Worm (Caenorhabditis elegans) whole organism, L3 larva: ENCODE results near the gene ucp-4.

Experiments
- ceh-82 ChIP-seq: fragments of 150-350 bp; optimal IDR thresholded peaks from 2 replicates; lab custom pipeline; 2014; ENCODE audit warnings: missing biosample characterization, missing genetic modification characterization
- ceh-9 ChIP-seq: sonication (generic microtip); optimal IDR thresholded peaks from 2 replicates; lab custom pipeline; 2018; ENCODE audit warnings: missing biosample characterization, missing genetic modification characterization
- egl-5 ChIP-seq: fragments of 150-350 bp; optimal IDR thresholded peaks from 2 replicates; lab custom pipeline; 2017; ENCODE audit warnings: missing biosample characterization, missing genetic modification reagents, missing genetic modification characterization, inconsistent platforms
- hmg-11 ChIP-seq: sonication (generic microtip); optimal IDR thresholded peaks from 2 replicates; lab custom pipeline; 2016; ENCODE audit warnings: missing genetic modification characterization, missing compliant biosample characterization
- lin-39 ChIP-seq: fragments of 150-350 bp; optimal IDR thresholded peaks from 2 replicates; lab custom pipeline; 2018; ENCODE audit warnings: missing biosample characterization, missing genetic modification reagents, missing genetic modification characterization
- mml-1 ChIP-seq: fragments of 150-350 bp; sonication (generic microtip); optimal IDR thresholded peaks from 3 replicates; lab custom pipeline; 2014; ENCODE audit warnings: missing biosample characterization, missing genetic modification characterization
- nhr-12 ChIP-seq: fragments of 150-350 bp; optimal IDR thresholded peaks from 2 replicates; lab custom pipeline; 2014; ENCODE audit warnings: missing biosample characterization, missing genetic modification characterization
- nhr-28 ChIP-seq: fragments of 150-350 bp; optimal IDR thresholded peaks from 2 replicates; lab custom pipeline; 2014; ENCODE audit warnings: missing biosample characterization, missing genetic modification characterization
- nhr-77 ChIP-seq: fragments of 150-350 bp; optimal IDR thresholded peaks from 2 replicates; lab custom pipeline; 2014; ENCODE audit warnings: missing biosample characterization, missing genetic modification characterization
- pqm-1 ChIP-seq: fragments of 150-350 bp; optimal IDR thresholded peaks from 2 replicates; lab custom pipeline; 2017; ENCODE audit warnings: missing biosample characterization, missing genetic modification characterization, inconsistent platforms
- sea-2 ChIP-seq: fragments of 150-350 bp; sonication (generic microtip); optimal IDR thresholded peaks from 4 replicates; lab custom pipeline; 2014; ENCODE audit warnings: missing biosample characterization, missing genetic modification reagents, missing genetic modification characterization
- unc-62 ChIP-seq: fragments of 150-350 bp; sonication (generic microtip); optimal IDR thresholded peaks from 4 replicates; lab custom pipeline; 2014; ENCODE audit warnings: missing biosample characterization, missing genetic modification reagents, missing genetic modification characterization
- ztf-4 ChIP-seq: fragments of 150-350 bp; optimal IDR thresholded peaks from 2 replicates; lab custom pipeline; 2014; ENCODE audit warnings: missing biosample characterization, missing genetic modification characterization

ce11 chrV:9349687-9350086, 15.6 kb downstream of the ucp-4 start, which contains the start of gene srx-47:
- TF ChIP-seq pqm-1 (tag; lab: Kevin White, UChicago) (no peak), nhr-77 (tag; lab: Kevin White, UChicago) (no peak), egl-5 (tag; lab: Kevin White, UChicago) (no peak), ceh-82 (tag; lab: Kevin White, UChicago) (no peak), hmg-11 (tag; lab: Kevin White, UChicago) (no peak), lin-39 (tag; lab: Kevin White, UChicago) (no peak), ztf-4 (no peak), sea-2 (no peak), mml-1 (no peak), nhr-28 (tag; lab: Kevin White, UChicago) (no peak), unc-62 (no peak), nhr-12 (tag; lab: Kevin White, UChicago) (no peak), ceh-9 (no peak)
